Fruit fly (Drosophila melanogaster): ENCODE measurements around the gene CG11037.

- TF ChIP-seq CG4496 (GFP tag; IDR thresholded peaks at IDR 0.05) (peak; percentile 90), CG8159 (tag; optimal IDR thresholded peaks at IDR 0.05) (peak; percentile 99), Snoo (tag; optimal IDR thresholded peaks at IDR 0.05) (peak; percentile 94), EcR (GFP tag; optimal IDR thresholded peaks at IDR 0.05) (no peak), fd96Ca (GFP tag; IDR thresholded peaks at IDR 0.05) (no peak), Pif1A (GFP tag; optimal IDR thresholded peaks at IDR 0.05) (peak; percentile 93), CG17806 (tag; optimal IDR thresholded peaks at IDR 0.05) (peak; percentile 98), CG32121 (GFP tag; IDR thresholded peaks at IDR 0.05) (peak; percentile 80), CG14655 (GFP tag; optimal IDR thresholded peaks at IDR 0.05) (peak; percentile 95), CG34367 (tag; optimal IDR thresholded peaks at IDR 0.05) (peak; percentile 97)
These were observed 11.1 kb downstream of the CG11037 start for dm6 chr3L:20950136-20950499.
